Fruit fly (Drosophila melanogaster) whole organism, embryonic: ENCODE measurements around the gene Bicra.

Experiments
- Aef1 ChIP-seq: fragments of 200-800 bp; sonication (Bioruptor generic); IDR thresholded peaks from 3 replicates; pipeline ENCODE4 v1.3.6; 2022; ENCODE audit warnings: missing biosample characterization, missing genetic modification characterization
- CG10366 ChIP-seq: fragments of 200-800 bp; sonication (Bioruptor generic); IDR thresholded peaks from 2 replicates; pipeline ENCODE4 v1.3.6; 2022; ENCODE audit warnings: missing biosample characterization, missing genetic modification characterization
- CG11247 ChIP-seq: fragments of 200-800 bp; sonication (Bioruptor generic); IDR thresholded peaks from 2 replicates; pipeline ENCODE4 v1.3.6; 2022; ENCODE audit warnings: missing biosample characterization, missing genetic modification characterization
- CG11504 ChIP-seq: fragments of 200-800 bp; sonication (Bioruptor generic); optimal IDR thresholded peaks from 3 replicates; lab custom pipeline; 2019; ENCODE audit warnings: missing biosample characterization, mild to moderate bottlenecking, missing genetic modification characterization, moderate library complexity
- CG11560 ChIP-seq: fragments of 200-800 bp; sonication (Bioruptor generic); IDR thresholded peaks from 3 replicates; pipeline ENCODE4 v1.3.6; 2022; ENCODE audit warnings: missing biosample characterization, missing genetic modification characterization
- CG11696 ChIP-seq: fragments of 200-800 bp; sonication (Bioruptor generic); IDR thresholded peaks from 2 replicates; pipeline ENCODE4 v1.3.6; 2022; ENCODE audit warnings: missing biosample characterization, missing genetic modification characterization
- CG12155 ChIP-seq: fragments of 200-800 bp; sonication (Bioruptor generic); optimal IDR thresholded peaks from 3 replicates; lab custom pipeline; 2016; ENCODE audit warnings: missing biosample characterization, missing genetic modification characterization
- CG12299 ChIP-seq: fragments of 200-800 bp; sonication (Bioruptor generic); optimal IDR thresholded peaks from 2 replicates; lab custom pipeline; 2018; ENCODE audit warnings: missing biosample characterization, mild to moderate bottlenecking, missing genetic modification characterization
- CG12942 ChIP-seq: fragments of 200-800 bp; sonication (Bioruptor generic); optimal IDR thresholded peaks from 3 replicates; lab custom pipeline; 2016; ENCODE audit warnings: missing biosample characterization, missing genetic modification characterization
- CG16813 ChIP-seq: fragments of 200-800 bp; sonication (Bioruptor generic); IDR thresholded peaks from 3 replicates; pipeline ENCODE4 v1.3.6; 2022; ENCODE audit warnings: missing biosample characterization, missing genetic modification characterization; ENCODE audit not compliant: partially characterized antibody
- CG17829 ChIP-seq: fragments of 200-800 bp; optimal IDR thresholded peaks from 2 replicates; lab custom pipeline; 2019; ENCODE audit warnings: missing biosample characterization, mild to moderate bottlenecking, missing genetic modification characterization, moderate library complexity
- CG3407 ChIP-seq: fragments of 200-800 bp; sonication (Bioruptor generic); optimal IDR thresholded peaks from 2 replicates; lab custom pipeline; 2018; ENCODE audit warnings: missing biosample characterization, mild to moderate bottlenecking, missing genetic modification characterization
- CG5245 ChIP-seq: fragments of 200-800 bp; sonication (Bioruptor generic); optimal IDR thresholded peaks from 3 replicates; lab custom pipeline; 2016; ENCODE audit warnings: missing biosample characterization, missing genetic modification characterization
- CG6272 ChIP-seq: fragments of 200-800 bp; sonication (Bioruptor generic); IDR thresholded peaks from 2 replicates; pipeline ENCODE4 v1.3.6; 2022; ENCODE audit warnings: missing biosample characterization, missing genetic modification characterization
- CG6813 ChIP-seq: fragments of 200-800 bp; sonication (Bioruptor generic); optimal IDR thresholded peaks from 2 replicates; lab custom pipeline; 2017; ENCODE audit warnings: missing biosample characterization, missing genetic modification characterization, mild to moderate bottlenecking, moderate library complexity, missing genetic modification reagents
- CG9727 ChIP-seq: fragments of 200-800 bp; sonication (Bioruptor generic); optimal IDR thresholded peaks from 3 replicates; lab custom pipeline; 2017; ENCODE audit warnings: missing biosample characterization, mild to moderate bottlenecking, missing genetic modification characterization
- CG9932 ChIP-seq: fragments of 200-800 bp; sonication (Bioruptor generic); IDR thresholded peaks from 2 replicates; pipeline ENCODE4 v1.3.6; 2022; ENCODE audit warnings: missing biosample characterization, missing genetic modification characterization
- D ChIP-seq, 2 experiments: fragments of 200-800 bp in 1 of 2; fragments of >200 bp in 1 of 2; sonication (Bioruptor generic) in 1 of 2; optimal IDR thresholded peaks; 2 replicates in 1 of 2; 3 replicates in 1 of 2; lab custom pipeline; 2017; ENCODE audit warnings: mild to moderate bottlenecking in 1 of 2, missing biosample characterization in 1 of 2, missing genetic modification characterization in 1 of 2, missing genetic modification reagents in 1 of 2
- Deaf1 ChIP-seq: fragments of 200-800 bp; optimal IDR thresholded peaks from 3 replicates; lab custom pipeline; 2019; ENCODE audit warnings: missing biosample characterization, mild to moderate bottlenecking, missing genetic modification characterization, moderate library complexity
- Kr ChIP-seq: fragments of 200-800 bp; sonication (Bioruptor generic); optimal IDR thresholded peaks from 2 replicates; lab custom pipeline; 2017; ENCODE audit warnings: missing biosample characterization, mild to moderate bottlenecking, missing genetic modification characterization
- Max ChIP-seq: fragments of 200-800 bp; sonication (Bioruptor generic); optimal IDR thresholded peaks from 2 replicates; lab custom pipeline; 2016; ENCODE audit warnings: missing biosample characterization, mild to moderate bottlenecking, missing genetic modification characterization
- PHDP ChIP-seq: fragments of 200-800 bp; sonication (Bioruptor generic); optimal IDR thresholded peaks from 3 replicates; lab custom pipeline; 2018; ENCODE audit warnings: missing biosample characterization, mild to moderate bottlenecking, missing genetic modification characterization, moderate library complexity
- Sry-δ ChIP-seq: fragments of 200-800 bp; sonication (Bioruptor generic); optimal IDR thresholded peaks from 2 replicates; lab custom pipeline; 2016; ENCODE audit warnings: missing biosample characterization, missing genetic modification characterization
- Usf ChIP-seq: fragments of 200-800 bp; sonication (Bioruptor generic); optimal IDR thresholded peaks from 2 replicates; lab custom pipeline; 2017; ENCODE audit warnings: missing genotype, missing biosample characterization, missing genetic modification characterization
- amos ChIP-seq: fragments of 200-800 bp; sonication (Bioruptor generic); IDR thresholded peaks from 2 replicates; pipeline ENCODE4 v1.3.6; 2022; ENCODE audit warnings: missing biosample characterization, missing genetic modification characterization; ENCODE audit not compliant: partially characterized antibody
- bsh ChIP-seq, 2 experiments: fragments of 200-800 bp; sonication (Bioruptor generic); optimal IDR thresholded peaks; 2 replicates each; lab custom pipeline; 2017 to 2018; ENCODE audit warnings: mild to moderate bottlenecking in 2 of 2, missing biosample characterization in 2 of 2, missing genetic modification characterization in 2 of 2, moderate library complexity in 1 of 2
- dm ChIP-seq: fragments of 200-800 bp; sonication (Bioruptor generic); optimal IDR thresholded peaks from 3 replicates; lab custom pipeline; 2016; ENCODE audit warnings: missing biosample characterization, missing genetic modification characterization
- esg ChIP-seq: fragments of 200-800 bp; sonication (Bioruptor generic); conservative IDR thresholded peaks from 2 replicates; pipeline ENCODE4 v1.3.6; 2022; ENCODE audit warnings: missing biosample characterization, missing genetic modification characterization
- fd102C ChIP-seq: fragments of 200-800 bp; sonication (Bioruptor generic); optimal IDR thresholded peaks from 2 replicates; lab custom pipeline; 2018; ENCODE audit warnings: missing biosample characterization, mild to moderate bottlenecking, missing genetic modification characterization, moderate library complexity
- gem ChIP-seq: fragments of 200-800 bp; sonication (Bioruptor generic); optimal IDR thresholded peaks from 2 replicates; lab custom pipeline; 2019; ENCODE audit warnings: missing biosample characterization, mild to moderate bottlenecking, missing genetic modification characterization, moderate library complexity
- ind ChIP-seq: fragments of 200-800 bp; sonication (Bioruptor generic); optimal IDR thresholded peaks from 3 replicates; lab custom pipeline; 2016; ENCODE audit warnings: missing biosample characterization, missing genetic modification characterization
- inv ChIP-seq: fragments of 200-800 bp; sonication (Bioruptor generic); IDR thresholded peaks from 2 replicates; pipeline ENCODE4 v1.3.6; 2022; ENCODE audit warnings: missing biosample characterization, missing genetic modification characterization; ENCODE audit not compliant: partially characterized antibody
- ken ChIP-seq: fragments of 200-800 bp; sonication (Bioruptor generic); IDR thresholded peaks from 3 replicates; pipeline ENCODE4 v1.3.6; 2022; ENCODE audit warnings: missing biosample characterization, missing genetic modification characterization
- lola ChIP-seq, 3 experiments: fragments of >200 bp in 2 of 3; fragments of 200-800 bp in 1 of 3; sonication (Bioruptor generic) in 1 of 3; optimal IDR thresholded peaks; 2 replicates each; lab custom pipeline; 2017 to 2019; ENCODE audit warnings: missing biosample characterization in 3 of 3, missing genetic modification characterization in 3 of 3, mild to moderate bottlenecking in 1 of 3, moderate library complexity in 1 of 3
- maf-S ChIP-seq: fragments of 200-800 bp; sonication (Bioruptor generic); optimal IDR thresholded peaks from 2 replicates; lab custom pipeline; 2016; ENCODE audit warnings: missing biosample characterization, missing genetic modification characterization
- nom ChIP-seq: fragments of 200-800 bp; sonication (Bioruptor generic); optimal IDR thresholded peaks from 2 replicates; lab custom pipeline; 2017; ENCODE audit warnings: missing biosample characterization, missing genetic modification characterization, mild to moderate bottlenecking, moderate library complexity, missing genetic modification reagents
- org-1 ChIP-seq: fragments of 200-800 bp; sonication (Bioruptor generic); optimal IDR thresholded peaks from 2 replicates; lab custom pipeline; 2017; ENCODE audit warnings: missing biosample characterization, missing genetic modification characterization
- pros ChIP-seq: fragments of 200-800 bp; sonication (Bioruptor generic); optimal IDR thresholded peaks from 3 replicates; lab custom pipeline; 2019; ENCODE audit warnings: missing biosample characterization, mild to moderate bottlenecking, missing genetic modification characterization, moderate library complexity
- rib ChIP-seq: fragments of 200-800 bp; sonication (Bioruptor generic); IDR thresholded peaks from 2 replicates; pipeline ENCODE4 v1.3.6; 2022; ENCODE audit warnings: missing biosample characterization, missing genetic modification characterization
- row ChIP-seq: fragments of 200-800 bp; sonication (Bioruptor generic); IDR thresholded peaks from 3 replicates; pipeline ENCODE4 v1.3.6; 2022; ENCODE audit warnings: missing biosample characterization, missing genetic modification characterization
- sens-2 ChIP-seq: fragments of 200-800 bp; sonication (Bioruptor generic); IDR thresholded peaks from 2 replicates; pipeline ENCODE4 v1.3.6; 2022; ENCODE audit warnings: missing biosample characterization, missing genetic modification characterization
- sim ChIP-seq: fragments of 200-800 bp; sonication (Bioruptor generic); IDR thresholded peaks from 2 replicates; pipeline ENCODE4 v1.3.6; 2022; ENCODE audit warnings: missing biosample characterization, missing genetic modification characterization
- slbo ChIP-seq: fragments of 200-800 bp; sonication (Bioruptor generic); IDR thresholded peaks from 2 replicates; pipeline ENCODE4 v1.3.6; 2022; ENCODE audit warnings: missing biosample characterization, missing genetic modification characterization
- slou ChIP-seq: fragments of 200-800 bp; sonication (Bioruptor generic); optimal IDR thresholded peaks from 3 replicates; lab custom pipeline; 2016; ENCODE audit warnings: missing biosample characterization, missing genetic modification characterization
- sna ChIP-seq: fragments of 200-800 bp; sonication (Bioruptor generic); IDR thresholded peaks from 2 replicates; pipeline ENCODE4 v1.3.6; 2022; ENCODE audit warnings: missing biosample characterization, missing genetic modification characterization; ENCODE audit not compliant: partially characterized antibody
- sr ChIP-seq: fragments of 200-800 bp; sonication (Bioruptor generic); IDR thresholded peaks from 3 replicates; pipeline ENCODE4 v1.3.6; 2022; ENCODE audit warnings: missing biosample characterization, missing genetic modification characterization
- stwl ChIP-seq: fragments of 200-800 bp; sonication (Bioruptor generic); optimal IDR thresholded peaks from 3 replicates; lab custom pipeline; 2018; ENCODE audit warnings: missing biosample characterization, mild to moderate bottlenecking, missing genetic modification characterization, moderate library complexity
- tio ChIP-seq: fragments of 200-800 bp; sonication (Bioruptor generic); optimal IDR thresholded peaks from 2 replicates; lab custom pipeline; 2017; ENCODE audit warnings: missing biosample characterization, missing genetic modification characterization, inconsistent platforms
- vfl ChIP-seq: fragments of 200-800 bp; sonication (Bioruptor generic); optimal IDR thresholded peaks from 2 replicates; lab custom pipeline; 2016; ENCODE audit warnings: missing biosample characterization, missing genetic modification characterization

The Bicra gene

dm6 chr3R:29130902-29131621 lies 68.2 kb downstream of the Bicra start, which contains the start of the genes dgt6 and Vha100-1 (continued):
- TF ChIP-seq slbo (GFP tag; lab: Robert Waterston, UW) (no peak), ind (GFP tag; lab: Kevin White, UChicago) (no peak), CG9727 (GFP tag; lab: Kevin White, UChicago) (peak; percentile 40), Aef1 (GFP tag; lab: Robert Waterston, UW) (peak; percentile 89), CG5245 (GFP tag; lab: Kevin White, UChicago) (no peak), nom (GFP tag; lab: Kevin White, UChicago) (peak; percentile 29), sna (GFP tag; lab: Robert Waterston, UW) (no peak), rib (GFP tag; lab: Robert Waterston, UW) (no peak), Deaf1 (tag; lab: Kevin White, UChicago) (peak; percentile 63), maf-S (GFP tag; lab: Kevin White, UChicago) (no peak), D (optimal IDR thresholded peaks at IDR 0.05; lab: Kevin White, UChicago) (no peak), D (GFP tag; optimal IDR thresholded peaks at IDR 0.05; lab: Kevin White, UChicago) (no peak), PHDP (tag; lab: Kevin White, UChicago) (no peak), CG11247 (no peak), lola (GFP tag; optimal IDR thresholded peaks at IDR 0.05; lab: Kevin White, UChicago) (peak in 1 of 3 experiments; percentile 26), CG11560 (tag; lab: Robert Waterston, UW) (no peak), CG12942 (GFP tag; lab: Kevin White, UChicago) (no peak), CG6272 (GFP tag; lab: Robert Waterston, UW) (no peak), CG10366 (GFP tag; lab: Robert Waterston, UW) (no peak), vfl (GFP tag; lab: Kevin White, UChicago) (no peak), tio (GFP tag; lab: Kevin White, UChicago) (no peak), row (peak; percentile 74), CG6813 (GFP tag; lab: Kevin White, UChicago) (no peak), slou (GFP tag; lab: Kevin White, UChicago) (no peak), fd102C (GFP tag; lab: Kevin White, UChicago) (no peak), CG3407 (GFP tag; lab: Kevin White, UChicago) (no peak), Kr (GFP tag; lab: Kevin White, UChicago) (no peak), sim (GFP tag; lab: Robert Waterston, UW) (no peak), stwl (tag; lab: Kevin White, UChicago) (peak; percentile 82), bsh (GFP tag; optimal IDR thresholded peaks at IDR 0.05; lab: Kevin White, UChicago) (no peak), CG11696 (GFP tag; lab: Robert Waterston, UW) (no peak), esg (no peak), gem (no peak), Usf (GFP tag; lab: Kevin White, UChicago) (no peak), CG16813 (GFP tag; lab: Robert Waterston, UW) (no peak), pros (GFP tag; lab: Kevin White, UChicago) (no peak), dm (GFP tag; lab: Kevin White, UChicago) (no peak), amos (no peak), org-1 (GFP tag; lab: Kevin White, UChicago) (no peak), CG17829 (tag; lab: Kevin White, UChicago) (peak; percentile 65), CG9932 (GFP tag; lab: Robert Waterston, UW) (0 out of 2 replicates have a peak, but pooled peaks have one; percentile 21), sr (GFP tag; lab: Robert Waterston, UW) (no peak), ken (GFP tag; lab: Robert Waterston, UW) (no peak), CG12155 (peak; percentile 24), Max (GFP tag; lab: Kevin White, UChicago) (peak; percentile 42), CG11504 (no peak), CG12299 (tag; lab: Kevin White, UChicago) (peak; percentile 15), sens-2 (GFP tag; lab: Robert Waterston, UW) (no peak), Sry-δ (GFP tag; lab: Kevin White, UChicago) (peak; percentile 46), inv (GFP tag; lab: Robert Waterston, UW) (no peak)
